Worm (Caenorhabditis elegans) whole organism, L2 larva: ENCODE measurements around the gene gtf-2H1.
A peak's percentile ranks its signal among the peaks of the same experiment; 100 is the strongest.

ENCODE experiments used
- C34F6.9 ChIP-seq: fragments of 150-350 bp; optimal IDR thresholded peaks from 2 replicates; lab custom pipeline; 2014; ENCODE audit warnings: missing biosample characterization, missing genetic modification characterization
- R02D3.7 ChIP-seq: fragments of 150-350 bp; optimal IDR thresholded peaks from 2 replicates; lab custom pipeline; 2014; ENCODE audit warnings: missing biosample characterization, missing genetic modification characterization
- ZK546.5 ChIP-seq: sonication (generic microtip); optimal IDR thresholded peaks from 2 replicates; lab custom pipeline; 2017; ENCODE audit warnings: missing biosample characterization, missing genetic modification characterization
- alr-1 ChIP-seq: fragments of 150-350 bp; optimal IDR thresholded peaks from 2 replicates; lab custom pipeline; 2014; ENCODE audit warnings: missing biosample characterization, missing genetic modification characterization
- blmp-1 ChIP-seq: sonication (generic microtip); optimal IDR thresholded peaks from 2 replicates; lab custom pipeline; 2017; ENCODE audit warnings: missing genetic modification characterization, mild to moderate bottlenecking, missing compliant biosample characterization, antibody characterized with exemption, moderate library complexity; ENCODE audit not compliant: insufficient read depth
- ceh-16 ChIP-seq: fragments of 150-350 bp; optimal IDR thresholded peaks from 2 replicates; lab custom pipeline; 2014; ENCODE audit warnings: missing biosample characterization, missing genetic modification characterization
- ceh-82 ChIP-seq: fragments of 150-350 bp; optimal IDR thresholded peaks from 2 replicates; lab custom pipeline; 2014; ENCODE audit warnings: missing biosample characterization, missing genetic modification characterization
- crh-2 ChIP-seq: sonication (generic microtip); optimal IDR thresholded peaks from 2 replicates; lab custom pipeline; 2017; ENCODE audit warnings: missing biosample characterization, missing genetic modification characterization
- dmd-4 ChIP-seq: sonication (generic microtip); optimal IDR thresholded peaks from 2 replicates; lab custom pipeline; 2017; ENCODE audit warnings: missing biosample characterization, missing genetic modification characterization
- elt-1 ChIP-seq: fragments of 150-350 bp; optimal IDR thresholded peaks from 2 replicates; lab custom pipeline; 2014; ENCODE audit warnings: missing biosample characterization, missing genetic modification characterization
- fos-1 ChIP-seq: fragments of 150-350 bp; optimal IDR thresholded peaks from 2 replicates; lab custom pipeline; 2014; ENCODE audit warnings: missing biosample characterization, missing genetic modification characterization
- gmeb-1 ChIP-seq: fragments of 150-350 bp; optimal IDR thresholded peaks from 2 replicates; lab custom pipeline; 2014; ENCODE audit warnings: missing biosample characterization, missing genetic modification characterization
- lin-11 ChIP-seq: fragments of 150-350 bp; sonication (generic microtip); optimal IDR thresholded peaks from 2 replicates; lab custom pipeline; 2014; ENCODE audit warnings: missing biosample characterization, missing genetic modification characterization, inconsistent platforms, mixed read lengths
- lin-13 ChIP-seq: fragments of 150-350 bp; optimal IDR thresholded peaks from 2 replicates; lab custom pipeline; 2014; ENCODE audit warnings: missing biosample characterization, missing genetic modification reagents, missing genetic modification characterization
- lsy-2 ChIP-seq, 2 experiments: fragments of 150-350 bp in 1 of 2; sonication (generic microtip) in 1 of 2; optimal IDR thresholded peaks; 2 replicates each; lab custom pipeline; 2014 to 2017; ENCODE audit warnings: missing biosample characterization in 2 of 2, missing genetic modification characterization in 2 of 2
- mab-5 ChIP-seq: fragments of 150-350 bp; optimal IDR thresholded peaks from 2 replicates; lab custom pipeline; 2014; ENCODE audit warnings: missing biosample characterization, missing genetic modification characterization
- mbf-1 ChIP-seq: sonication (generic microtip); optimal IDR thresholded peaks from 2 replicates; lab custom pipeline; 2017; ENCODE audit warnings: missing biosample characterization, missing genetic modification characterization
- mdl-1 ChIP-seq, 2 experiments: fragments of 150-350 bp in 1 of 2; sonication (generic microtip) in 1 of 2; optimal IDR thresholded peaks; 2 replicates each; lab custom pipeline; 2017; ENCODE audit warnings: missing biosample characterization in 2 of 2, missing genetic modification characterization in 2 of 2
- nhr-10 ChIP-seq: sonication (generic microtip); optimal IDR thresholded peaks from 2 replicates; lab custom pipeline; 2017; ENCODE audit warnings: missing biosample characterization, missing genetic modification characterization
- nhr-11 ChIP-seq: fragments of 150-350 bp; optimal IDR thresholded peaks from 2 replicates; lab custom pipeline; 2014; ENCODE audit warnings: missing biosample characterization, missing genetic modification characterization
- nhr-12 ChIP-seq: fragments of 150-350 bp; optimal IDR thresholded peaks from 2 replicates; lab custom pipeline; 2014; ENCODE audit warnings: missing biosample characterization, missing genetic modification characterization
- nhr-129 ChIP-seq: fragments of 150-350 bp; optimal IDR thresholded peaks from 2 replicates; lab custom pipeline; 2014; ENCODE audit warnings: missing biosample characterization, missing genetic modification characterization
- nhr-25 ChIP-seq: fragments of 150-350 bp; sonication (generic microtip); optimal IDR thresholded peaks from 3 replicates; lab custom pipeline; 2014; ENCODE audit warnings: missing biosample characterization, missing genetic modification characterization
- nhr-6 ChIP-seq: fragments of 150-350 bp; optimal IDR thresholded peaks from 2 replicates; lab custom pipeline; 2014; ENCODE audit warnings: missing biosample characterization, missing genetic modification characterization
- sem-4 ChIP-seq: fragments of 150-350 bp; optimal IDR thresholded peaks from 2 replicates; lab custom pipeline; 2014; ENCODE audit warnings: missing biosample characterization, missing genetic modification reagents, missing genetic modification characterization
- skn-1 ChIP-seq: sonication (generic microtip); optimal IDR thresholded peaks from 2 replicates; lab custom pipeline; 2017; ENCODE audit warnings: missing biosample characterization, missing genetic modification characterization
- sma-3 ChIP-seq: sonication (generic microtip); optimal IDR thresholded peaks from 2 replicates; lab custom pipeline; 2016; ENCODE audit warnings: missing genetic modification reagents, missing genetic modification characterization, missing compliant biosample characterization
- sma-9 ChIP-seq, 2 experiments: fragments of 150-350 bp in 1 of 2; sonication (generic microtip) in 1 of 2; optimal IDR thresholded peaks; 2 replicates each; lab custom pipeline; 2014 to 2016; ENCODE audit warnings: missing genetic modification characterization in 2 of 2, mild to moderate bottlenecking in 1 of 2, missing biosample characterization in 1 of 2, missing compliant biosample characterization in 1 of 2, missing genetic modification reagents in 1 of 2, moderate library complexity in 1 of 2
- unc-55 ChIP-seq: fragments of 150-350 bp; sonication (generic microtip); optimal IDR thresholded peaks from 3 replicates; lab custom pipeline; 2014; ENCODE audit warnings: missing biosample characterization, missing genetic modification reagents, missing genetic modification characterization
- unc-62 ChIP-seq: fragments of 150-350 bp; optimal IDR thresholded peaks from 2 replicates; lab custom pipeline; 2014; ENCODE audit warnings: missing biosample characterization, missing genetic modification reagents, missing genetic modification characterization
- zag-1 ChIP-seq: fragments of 150-350 bp; optimal IDR thresholded peaks from 2 replicates; lab custom pipeline; 2014; ENCODE audit warnings: missing biosample characterization, missing genetic modification characterization

Gene gtf-2H1

DNA sequence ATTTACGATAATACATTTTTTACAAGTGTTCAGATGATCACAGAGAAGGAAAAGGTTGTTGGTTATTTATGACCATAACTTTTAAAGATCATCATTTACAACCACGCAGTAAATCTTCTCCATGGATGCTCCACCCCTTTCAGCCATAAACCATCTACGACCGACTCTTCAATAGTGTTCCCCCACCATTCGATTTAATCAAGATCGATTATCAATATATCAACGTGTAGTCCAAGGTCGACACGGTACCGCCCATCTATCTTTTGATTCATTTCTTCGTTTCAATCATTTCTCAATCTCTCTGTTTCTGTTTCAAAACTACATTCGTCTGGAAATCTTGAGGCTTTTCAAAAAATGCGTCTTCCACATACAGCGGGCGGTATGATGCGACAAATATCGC, 13.3 kb upstream of the gtf-2H1 start, which contains the start of gene aass-1:
TSS of gene aass-1 (plus strand) at position 301 of the 400 bp plus-strand sequence.
- TF ChIP-seq lin-11 (tag; lab: Kevin White, UChicago) (no peak), ceh-82 (no peak), unc-55 (no peak), ZK546.5 (no peak), nhr-12 (tag; lab: Kevin White, UChicago) (no peak), crh-2 (no peak)

- no peak for TF ChIP-seq nhr-25 (tag; lab: Kevin White, UChicago)
- TF ChIP-seq, all 48 proteins: peak for 0
Observed at ce11 chrIV:244278-244677, 12.7 kb upstream of the gtf-2H1 start.

DNA sequence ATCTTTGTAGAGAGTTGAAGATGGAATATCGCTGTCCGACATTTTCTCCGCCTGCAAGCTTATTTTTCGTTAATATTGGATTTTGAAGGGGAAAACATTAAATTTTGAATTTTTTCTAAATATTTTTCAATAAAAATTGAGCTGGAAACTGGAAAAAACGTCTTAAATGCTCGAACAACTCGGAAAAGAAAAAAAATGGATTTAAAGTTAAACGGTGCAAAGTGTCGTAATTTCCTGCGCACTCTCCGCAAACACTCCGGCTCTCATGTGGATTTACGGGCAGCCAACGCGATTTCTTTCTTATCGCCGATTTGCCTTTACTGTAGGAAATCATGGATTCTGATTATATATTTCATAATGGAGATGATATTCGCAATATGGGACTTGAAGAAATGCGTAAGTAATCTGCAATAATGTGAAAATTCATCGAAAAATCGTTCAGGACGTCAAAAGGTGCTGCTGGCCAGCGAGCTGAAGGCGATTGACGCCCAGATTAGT, 8.7 kb upstream of the gtf-2H1 start, which contains the start of the genes fnta-1 and cogc-8:
TSS of gene fnta-1 (minus strand) at position 51 of the 498 bp plus-strand sequence.
TSS of gene cogc-8 (plus strand) at position 195 of the 498 bp plus-strand sequence.
- TF ChIP-seq nhr-129 (tag; lab: Kevin White, UChicago) (peak; percentile 51), lin-13 (GFP tag; lab: Kevin White, UChicago) (peak; percentile 21), alr-1 (tag; lab: Kevin White, UChicago) (no peak), zag-1 (tag; lab: Kevin White, UChicago) (no peak), gmeb-1 (tag; lab: Kevin White, UChicago) (peak; percentile 61), mab-5 (no peak), crh-2 (peak; percentile 11), sma-3 (peak; percentile 24), C34F6.9 (tag; lab: Kevin White, UChicago) (peak; percentile 58), sma-9 (GFP tag; optimal IDR thresholded peaks at IDR 0.05; lab: Kevin White, UChicago) (no peak), sma-9 (tag; optimal IDR thresholded peaks at IDR 0.05; lab: Kevin White, UChicago) (no peak), unc-55 (peak; percentile 76), R02D3.7 (tag; lab: Kevin White, UChicago) (peak; percentile 81), mdl-1 (tag; optimal IDR thresholded peaks at IDR 0.05; lab: Kevin White, UChicago) (no peak), ceh-16 (no peak), dmd-4 (no peak), lsy-2 (tag; optimal IDR thresholded peaks at IDR 0.05; lab: Kevin White, UChicago) (peak in 1 of 2 experiments; percentile 68)

DNA sequence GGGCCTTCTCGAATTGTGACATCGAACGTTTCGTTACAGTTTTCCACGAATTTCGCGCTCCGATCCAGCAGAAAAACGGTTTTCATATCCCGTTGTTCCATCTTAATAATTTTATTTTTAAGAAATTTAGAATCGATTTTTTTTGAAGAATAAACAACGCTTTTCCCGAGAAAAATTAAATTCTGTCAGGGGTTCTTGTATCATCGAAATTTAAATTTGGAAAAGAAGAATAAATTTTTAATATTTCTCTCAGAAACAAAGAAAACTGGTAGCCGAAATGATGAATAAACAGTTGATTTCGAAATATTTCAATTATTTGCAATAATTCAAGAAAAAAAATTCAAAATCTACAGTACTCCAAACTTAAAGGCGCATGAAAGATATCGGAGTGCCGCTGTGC, 5.8 kb upstream of the gtf-2H1 start, which contains the start of gene ints-13:
TSS of gene ints-13 (minus strand) at position 101 of the 400 bp plus-strand sequence.
- TF ChIP-seq ZK546.5: no peak
- no peak for TF ChIP-seq fos-1
- no peak for TF ChIP-seq sem-4 (tag; lab: Kevin White, UChicago)
- TF ChIP-seq skn-1: no peak
- TF ChIP-seq mbf-1 (tag; lab: Kevin White, UChicago): no peak
- no peak for TF ChIP-seq nhr-10 (tag; lab: Kevin White, UChicago)
- no peak for TF ChIP-seq ceh-16
- no peak for TF ChIP-seq mab-5
- no peak for TF ChIP-seq ceh-82
- TF ChIP-seq nhr-6 (tag; lab: Kevin White, UChicago): no peak
- no peak for TF ChIP-seq elt-1 (tag; lab: Kevin White, UChicago)

DNA sequence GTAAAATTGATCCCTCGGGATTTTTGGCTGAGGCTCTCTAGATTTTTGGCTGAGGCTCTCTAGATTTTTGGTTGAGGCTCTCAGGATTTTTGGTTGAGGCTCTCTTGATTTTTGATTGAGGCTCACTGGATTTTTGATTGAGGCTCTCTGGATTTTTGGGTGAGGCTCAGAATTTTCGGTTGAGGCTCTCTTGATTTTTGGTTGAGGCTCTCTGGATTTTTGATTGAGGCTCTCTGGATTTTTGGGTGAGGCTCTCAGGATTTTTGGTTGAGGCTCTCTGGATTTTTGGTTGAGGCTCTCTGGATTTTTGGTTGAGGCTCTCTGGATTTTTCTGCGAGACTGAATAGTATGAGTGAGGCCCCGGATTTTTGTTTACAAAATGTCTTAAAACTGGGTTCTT, 4.6 kb upstream of the gtf-2H1 start:
- TF ChIP-seq lsy-2 (tag; optimal IDR thresholded peaks at IDR 0.05; lab: Kevin White, UChicago) (no peak), ceh-16 (no peak), ceh-82 (no peak), mdl-1 (tag; optimal IDR thresholded peaks at IDR 0.05; lab: Kevin White, UChicago) (no peak), unc-55 (no peak), blmp-1 (tag; lab: Kevin White, UChicago) (no peak)
- TF ChIP-seq, all 48 proteins: peak for 0

DNA sequence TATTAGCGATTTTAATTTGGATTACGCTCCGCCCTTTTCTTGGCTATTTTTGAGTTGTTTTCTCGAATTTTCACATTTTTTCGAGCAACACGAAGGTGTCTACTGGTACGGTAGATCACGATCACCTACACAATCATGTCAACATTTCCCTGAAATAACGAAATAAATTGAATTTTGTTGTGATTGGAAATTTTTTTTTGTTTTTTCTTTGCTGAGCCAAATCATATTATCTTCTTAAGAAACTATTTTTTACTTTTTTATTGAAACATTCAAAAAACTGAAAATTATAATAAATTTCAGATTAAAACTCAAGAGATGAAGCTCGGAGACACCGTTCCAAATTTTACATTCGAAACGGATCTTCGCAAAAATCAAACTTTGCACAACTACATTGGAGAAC, 13.3 kb downstream of the gtf-2H1 start, which contains the start of gene prdx-6:
TSS of gene prdx-6 (plus strand) at position 301 of the 400 bp plus-strand sequence.
- TF ChIP-seq elt-1 (tag; lab: Kevin White, UChicago): no peak
- TF ChIP-seq nhr-10 (tag; lab: Kevin White, UChicago): no peak
- TF ChIP-seq nhr-25 (tag; lab: Kevin White, UChicago): no peak
- TF ChIP-seq unc-62 (GFP tag; lab: Kevin White, UChicago): no peak
- no peak for TF ChIP-seq lsy-2 (tag; optimal IDR thresholded peaks at IDR 0.05; lab: Kevin White, UChicago)
- no peak for TF ChIP-seq nhr-11 (tag; lab: Kevin White, UChicago)
- no peak for TF ChIP-seq unc-55
- TF ChIP-seq R02D3.7 (tag; lab: Kevin White, UChicago): no peak
